Worm (Caenorhabditis elegans): ENCODE data around the gene T16G1.9.
A peak's percentile ranks its signal among the peaks of the same experiment; 100 is the strongest.

The T16G1.9 gene

ce11 chrV:12950812-12951528, at the start of gene T16G1.9, which contains the start of gene T16G1.18 (continued):
- TF ChIP-seq nhr-20 (tag; optimal IDR thresholded peaks at IDR 0.05) (peak; percentile 25), F16B12.6 (tag; optimal IDR thresholded peaks at IDR 0.05) (peak; percentile 7), nhr-11 (tag; optimal IDR thresholded peaks at IDR 0.05) (no peak), nhr-71 (tag; optimal IDR thresholded peaks at IDR 0.05) (peak; percentile 49), ceh-90 (tag; optimal IDR thresholded peaks at IDR 0.05) (no peak), lin-35 (GFP tag; optimal IDR thresholded peaks at IDR 0.05) (peak; percentile 52 to 56), mdl-1 (tag; optimal IDR thresholded peaks at IDR 0.05) (no peak), tbx-2 (tag; optimal IDR thresholded peaks at IDR 0.05) (peak; percentile 14), mep-1 (tag; optimal IDR thresholded peaks at IDR 0.05) (peak; percentile 43), pqm-1 (tag; optimal IDR thresholded peaks at IDR 0.05) (no peak), ceh-88 (GFP tag; IDR thresholded peaks at IDR 0.05) (no peak), lin-14 (GFP tag; optimal IDR thresholded peaks at IDR 0.05) (peak; percentile 77), grh-1 (GFP tag; IDR thresholded peaks at IDR 0.05) (no peak), mab-9 (GFP tag; IDR thresholded peaks at IDR 0.05) (no peak), nhr-47 (tag; optimal IDR thresholded peaks at IDR 0.05) (peak; percentile 24), efl-1 (optimal IDR thresholded peaks at IDR 0.05) (peak; percentile 58 to 65), efl-1 (GFP tag; optimal IDR thresholded peaks at IDR 0.05 in 1 of 2) (peak in 1 of 2 experiments; percentile 28), tlp-1 (tag; optimal IDR thresholded peaks at IDR 0.05) (no peak), unc-98 (GFP tag; IDR thresholded peaks at IDR 0.05) (no peak), zip-4 (GFP tag; optimal IDR thresholded peaks at IDR 0.05) (no peak), lin-15B (tag; optimal IDR thresholded peaks at IDR 0.05) (peak; percentile 12), unc-62 (GFP tag; optimal IDR thresholded peaks at IDR 0.05) (no peak), nhr-12 (tag; optimal IDR thresholded peaks at IDR 0.05) (no peak), dpl-1 (GFP tag; optimal IDR thresholded peaks at IDR 0.05) (peak in 2 of 3 experiments; percentile 43 to 62), nhr-90 (tag; optimal IDR thresholded peaks at IDR 0.05; ENCODE audit: poor library complexity) (no peak), lin-13 (GFP tag; optimal IDR thresholded peaks at IDR 0.05) (peak; percentile 22), sup-37 (GFP tag; optimal IDR thresholded peaks at IDR 0.05) (no peak), lir-3 (tag; optimal IDR thresholded peaks at IDR 0.05; ENCODE audit: poor library complexity) (no peak), fkh-10 (GFP tag; optimal IDR thresholded peaks at IDR 0.05) (no peak), unc-130 (tag; optimal IDR thresholded peaks at IDR 0.05) (no peak), hlh-4 (tag; optimal IDR thresholded peaks at IDR 0.05) (no peak), skn-1 (tag; optimal IDR thresholded peaks at IDR 0.05) (no peak)

ce11 chrV:13000068-13000467, 49.4 kb upstream of the T16G1.9 start:
- TF ChIP-seq grh-1 (GFP tag; IDR thresholded peaks at IDR 0.05) (no peak), snu-23 (GFP tag; optimal IDR thresholded peaks at IDR 0.05) (no peak), blmp-1 (tag; optimal IDR thresholded peaks at IDR 0.05) (no peak), nhr-19 (GFP tag; conservative IDR thresholded peaks at IDR 0.05) (no peak), efl-1 (optimal IDR thresholded peaks at IDR 0.05) (no peak), efl-1 (GFP tag; optimal IDR thresholded peaks at IDR 0.05 in 1 of 2) (no peak), vab-15 (tag; optimal IDR thresholded peaks at IDR 0.05) (no peak), pag-3 (tag; optimal IDR thresholded peaks at IDR 0.05; ENCODE audit: borderline replicate concordance, insufficient read depth) (no peak), Y116A8C.19 (tag; optimal IDR thresholded peaks at IDR 0.05; ENCODE audit: borderline replicate concordance) (no peak), irx-1 (tag; optimal IDR thresholded peaks at IDR 0.05) (no peak), nhr-71 (tag; optimal IDR thresholded peaks at IDR 0.05) (no peak), isw-1 (GFP tag; IDR thresholded peaks at IDR 0.05) (no peak), unc-86 (tag; optimal IDR thresholded peaks at IDR 0.05) (no peak), hpl-2 (GFP tag; optimal IDR thresholded peaks at IDR 0.05) (no peak), elt-3 (tag; optimal IDR thresholded peaks at IDR 0.05) (no peak), sox-4 (tag; optimal IDR thresholded peaks at IDR 0.05) (no peak), lin-15B (tag; optimal IDR thresholded peaks at IDR 0.05) (no peak)

Data from whole organism, L1 larva.